Worm (Caenorhabditis elegans): ENCODE data around the gene ebax-1.

- TF ChIP-seq tlp-1 (tag; optimal IDR thresholded peaks at IDR 0.05) (no peak), ces-1 (GFP tag; optimal IDR thresholded peaks at IDR 0.05) (no peak), F16B12.6 (tag; optimal IDR thresholded peaks at IDR 0.05) (no peak)
Observed at ce11 chrIV:10302203-10302602, 15.4 kb downstream of the ebax-1 start, which contains the start of gene R09E10.5.

Data from whole organism, L1 larva.